Worm (Caenorhabditis elegans) whole organism, L3 larva: ENCODE measurements around the gene grd-6.

Experiments used
- R02D3.7 ChIP-seq: fragments of 150-350 bp; optimal IDR thresholded peaks from 2 replicates; lab custom pipeline; 2014; ENCODE audit warnings: missing biosample characterization, missing genetic modification characterization
- ZK546.5 ChIP-seq: sonication (generic microtip); optimal IDR thresholded peaks from 2 replicates; lab custom pipeline; 2017; ENCODE audit warnings: missing biosample characterization, missing genetic modification characterization
- egl-27 ChIP-seq: sonication (generic microtip); optimal IDR thresholded peaks from 4 replicates; lab custom pipeline; 2017; ENCODE audit warnings: missing biosample characterization, missing genetic modification reagents, missing genetic modification characterization
- fkh-10 ChIP-seq: sonication (generic microtip); optimal IDR thresholded peaks from 2 replicates; lab custom pipeline; 2017; ENCODE audit warnings: missing biosample characterization, missing genetic modification reagents, missing genetic modification characterization
- fos-1 ChIP-seq: fragments of 150-350 bp; optimal IDR thresholded peaks from 2 replicates; lab custom pipeline; 2014; ENCODE audit warnings: missing biosample characterization, missing genetic modification characterization
- jun-1 ChIP-seq: fragments of 150-350 bp; optimal IDR thresholded peaks from 2 replicates; lab custom pipeline; 2014; ENCODE audit warnings: missing biosample characterization, missing genetic modification reagents, missing genetic modification characterization
- nhr-11 ChIP-seq: fragments of 150-350 bp; optimal IDR thresholded peaks from 2 replicates; lab custom pipeline; 2014; ENCODE audit warnings: missing biosample characterization, missing genetic modification characterization
- ztf-11 ChIP-seq: fragments of 150-350 bp; optimal IDR thresholded peaks from 2 replicates; lab custom pipeline; 2014; ENCODE audit warnings: missing biosample characterization, missing genetic modification characterization

DNA sequence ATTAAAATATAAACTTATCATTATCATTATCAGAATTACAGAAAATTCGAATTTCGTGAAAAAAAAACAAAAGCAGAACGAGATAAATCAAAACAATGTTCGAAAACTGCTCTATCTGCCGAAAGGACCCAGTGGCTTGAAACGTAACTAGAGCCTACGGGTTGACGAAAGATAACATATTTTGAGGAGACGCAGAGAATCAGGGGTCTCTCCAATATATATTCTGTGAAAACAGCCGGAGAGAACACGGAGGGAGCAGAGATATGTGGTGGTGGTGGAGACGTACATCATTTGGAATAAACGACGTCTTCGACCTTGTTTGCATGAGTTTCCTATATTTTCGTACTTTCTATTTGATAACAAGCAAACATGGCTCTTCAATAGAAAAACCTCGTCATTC lies 12.8 kb upstream of the grd-6 start:
- TF ChIP-seq jun-1 (tag; lab: Kevin White, UChicago) = no peak
- TF ChIP-seq fkh-10 (GFP tag; lab: Kevin White, UChicago) = no peak
- TF ChIP-seq ztf-11 (tag; lab: Kevin White, UChicago) = no peak
- no peak for TF ChIP-seq ZK546.5 (tag; lab: Kevin White, UChicago)
- no peak for TF ChIP-seq egl-27 (tag; lab: Kevin White, UChicago)
- TF ChIP-seq fos-1 (tag; lab: Kevin White, UChicago) = no peak
- TF ChIP-seq nhr-11 (tag; lab: Kevin White, UChicago) = no peak
- no peak for TF ChIP-seq R02D3.7
